Worm (Caenorhabditis elegans): ENCODE data around the gene nlp-16.

- TF ChIP-seq elt-2 (tag; optimal IDR thresholded peaks at IDR 0.05) (peak; percentile 16), skn-1 (tag; optimal IDR thresholded peaks at IDR 0.05) (no peak), nhr-25 (tag; optimal IDR thresholded peaks at IDR 0.05) (no peak), pqm-1 (tag; optimal IDR thresholded peaks at IDR 0.05) (no peak), tbx-2 (tag; optimal IDR thresholded peaks at IDR 0.05) (no peak), unc-39 (tag; optimal IDR thresholded peaks at IDR 0.05) (no peak), ztf-4 (tag; optimal IDR thresholded peaks at IDR 0.05) (no peak), nhr-77 (tag; optimal IDR thresholded peaks at IDR 0.05) (no peak), sea-2 (GFP tag; optimal IDR thresholded peaks at IDR 0.05) (no peak), jun-1 (tag; optimal IDR thresholded peaks at IDR 0.05) (no peak), ama-1 (optimal IDR thresholded peaks at IDR 0.05) (no peak), zag-1 (tag; optimal IDR thresholded peaks at IDR 0.05) (no peak)
Observed at ce11 chrIV:6225143-6225542, 34.5 kb downstream of the nlp-16 start, which contains the start of gene C49A9.2.
